Worm (Caenorhabditis elegans): ENCODE measurements around the gene T26A5.6.

- TF ChIP-seq T22C8.4 (GFP tag; IDR thresholded peaks at IDR 0.05), result no peak
- no peak for TF ChIP-seq med-1 (GFP tag; optimal IDR thresholded peaks at IDR 0.05; ENCODE audit: insufficient read depth)
Measured at ce11 chrIII:6464913-6465312, 14.4 kb upstream of the T26A5.6 start, which contains the start of gene nduf-2.2.

Data from whole organism, midembryonic.